Fruit fly (Drosophila melanogaster) whole organism, prepupa: ENCODE data around the gene drn.

Source experiments
- Blimp-1 ChIP-seq: fragments of 200-800 bp; sonication (Bioruptor generic); optimal IDR thresholded peaks from 3 replicates; lab custom pipeline; 2017; ENCODE audit warnings: missing biosample characterization, missing genetic modification characterization, mild to moderate bottlenecking, moderate library complexity, missing genetic modification reagents
- CG10631 ChIP-seq: fragments of 200-800 bp; sonication (Bioruptor generic); optimal IDR thresholded peaks from 2 replicates; lab custom pipeline; 2016; ENCODE audit warnings: missing biosample characterization, missing genetic modification characterization
- CG11902 ChIP-seq: fragments of 200-800 bp; sonication (Bioruptor generic); optimal IDR thresholded peaks from 3 replicates; lab custom pipeline; 2016; ENCODE audit warnings: missing biosample characterization, missing genetic modification characterization
- CG15336 ChIP-seq: fragments of 200-800 bp; sonication (Bioruptor generic); IDR thresholded peaks from 2 replicates; pipeline ENCODE4 v1.3.6; 2022; ENCODE audit warnings: missing biosample characterization, missing genetic modification characterization
- CG1621 ChIP-seq: fragments of 200-800 bp; sonication (Bioruptor generic); optimal IDR thresholded peaks from 3 replicates; lab custom pipeline; 2018; ENCODE audit warnings: missing biosample characterization, mild to moderate bottlenecking, missing genetic modification characterization
- CG16779 ChIP-seq: fragments of 200-800 bp; sonication (Bioruptor generic); optimal IDR thresholded peaks from 3 replicates; lab custom pipeline; 2017; ENCODE audit warnings: missing biosample characterization, mild to moderate bottlenecking, missing genetic modification characterization
- CG3032 ChIP-seq: fragments of 200-800 bp; optimal IDR thresholded peaks from 2 replicates; lab custom pipeline; 2019; ENCODE audit warnings: missing biosample characterization, mild to moderate bottlenecking, missing genetic modification characterization, moderate library complexity
- CG31627 ChIP-seq: fragments of 200-800 bp; sonication (Bioruptor generic); optimal IDR thresholded peaks from 3 replicates; lab custom pipeline; 2016; ENCODE audit warnings: missing biosample characterization, missing genetic modification characterization
- CG32006 ChIP-seq: fragments of 200-800 bp; sonication (Bioruptor generic); optimal IDR thresholded peaks from 3 replicates; lab custom pipeline; 2017; ENCODE audit warnings: missing biosample characterization, mild to moderate bottlenecking, missing genetic modification characterization
- CG3919 ChIP-seq: fragments of 200-800 bp; sonication (Bioruptor generic); optimal IDR thresholded peaks from 3 replicates; lab custom pipeline; 2016; ENCODE audit warnings: missing biosample characterization, missing genetic modification characterization
- CG4318 ChIP-seq: fragments of 200-800 bp; sonication (Bioruptor generic); optimal IDR thresholded peaks from 3 replicates; lab custom pipeline; 2017; ENCODE audit warnings: missing biosample characterization, mild to moderate bottlenecking, missing genetic modification characterization
- CG6276 ChIP-seq: fragments of 200-800 bp; sonication (Bioruptor generic); optimal IDR thresholded peaks from 2 replicates; lab custom pipeline; 2017; ENCODE audit warnings: missing biosample characterization, mild to moderate bottlenecking, missing genetic modification characterization
- CG6792 ChIP-seq: fragments of 200-800 bp; sonication (Bioruptor generic); optimal IDR thresholded peaks from 3 replicates; lab custom pipeline; 2016; ENCODE audit warnings: missing biosample characterization, missing genetic modification characterization
- CG6854 ChIP-seq: fragments of 200-800 bp; sonication (Bioruptor generic); optimal IDR thresholded peaks from 2 replicates; lab custom pipeline; 2017; ENCODE audit warnings: missing biosample characterization, mild to moderate bottlenecking, missing genetic modification characterization
- CG8632 ChIP-seq: fragments of 200-800 bp; sonication (Bioruptor generic); optimal IDR thresholded peaks from 3 replicates; lab custom pipeline; 2016; ENCODE audit warnings: missing biosample characterization, missing genetic modification characterization
- CG9139 ChIP-seq: fragments of 200-800 bp; sonication (Bioruptor generic); optimal IDR thresholded peaks from 3 replicates; lab custom pipeline; 2017; ENCODE audit warnings: missing biosample characterization, mild to moderate bottlenecking, missing genetic modification characterization
- Eip75B ChIP-seq: fragments of 200-800 bp; sonication (Bioruptor generic); optimal IDR thresholded peaks from 3 replicates; lab custom pipeline; 2016; ENCODE audit warnings: missing biosample characterization, missing genetic modification characterization
- Eip78C ChIP-seq: fragments of 200-800 bp; sonication (Bioruptor generic); peaks from one replicate; lab custom pipeline; 2016; ENCODE audit warnings: missing biosample characterization, missing genetic modification characterization
- Eip93F ChIP-seq: fragments of 200-800 bp; sonication (Bioruptor generic); optimal IDR thresholded peaks from 2 replicates; lab custom pipeline; 2016; ENCODE audit warnings: missing biosample characterization, mild to moderate bottlenecking, missing genetic modification characterization
- Ets21C ChIP-seq: fragments of 200-800 bp; sonication (Bioruptor generic); optimal IDR thresholded peaks from 3 replicates; lab custom pipeline; 2016; ENCODE audit warnings: missing biosample characterization, missing genetic modification characterization
- Ets96B ChIP-seq: fragments of 200-800 bp; optimal IDR thresholded peaks from 2 replicates; lab custom pipeline; 2019; ENCODE audit warnings: missing biosample characterization, mild to moderate bottlenecking, missing genetic modification characterization, moderate library complexity
- Gug ChIP-seq: fragments of 200-800 bp; sonication (Bioruptor generic); IDR thresholded peaks from 2 replicates; pipeline ENCODE4 v1.3.6; 2022; ENCODE audit warnings: missing biosample characterization, missing genetic modification characterization
- Hr4 ChIP-seq: fragments of 200-800 bp; sonication (Bioruptor generic); optimal IDR thresholded peaks from 3 replicates; lab custom pipeline; 2016; ENCODE audit warnings: missing biosample characterization, missing genetic modification characterization
- Lpt ChIP-seq: fragments of 200-800 bp; sonication (Bioruptor generic); optimal IDR thresholded peaks from 3 replicates; lab custom pipeline; 2016; ENCODE audit warnings: missing biosample characterization, missing genetic modification characterization
- Smox ChIP-seq: fragments of 200-800 bp; sonication (Bioruptor generic); optimal IDR thresholded peaks from 3 replicates; lab custom pipeline; 2016; ENCODE audit warnings: missing biosample characterization, missing genetic modification characterization
- Sox102F ChIP-seq: fragments of 200-800 bp; sonication (Bioruptor generic); optimal IDR thresholded peaks from 2 replicates; lab custom pipeline; 2016; ENCODE audit warnings: missing biosample characterization, mild to moderate bottlenecking, missing genetic modification characterization
- Sox15 ChIP-seq: fragments of 200-800 bp; sonication (Bioruptor generic); optimal IDR thresholded peaks from 3 replicates; lab custom pipeline; 2016; ENCODE audit warnings: missing biosample characterization, missing genetic modification characterization
- dac ChIP-seq: fragments of 200-800 bp; sonication (Bioruptor generic); optimal IDR thresholded peaks from 2 replicates; lab custom pipeline; 2017; ENCODE audit warnings: missing biosample characterization, mild to moderate bottlenecking, missing genetic modification characterization
- dsx ChIP-seq: fragments of 200-800 bp; optimal IDR thresholded peaks from 3 replicates; lab custom pipeline; 2019; ENCODE audit warnings: missing biosample characterization, mild to moderate bottlenecking, missing genetic modification characterization, moderate library complexity; ENCODE audit not compliant: poor library complexity, severe bottlenecking
- fkh ChIP-seq: fragments of 200-800 bp; sonication (Bioruptor generic); optimal IDR thresholded peaks from 3 replicates; lab custom pipeline; 2017; ENCODE audit warnings: missing biosample characterization, mild to moderate bottlenecking, missing genetic modification characterization, moderate library complexity
- lz ChIP-seq: fragments of 200-800 bp; sonication (Bioruptor generic); optimal IDR thresholded peaks from 3 replicates; lab custom pipeline; 2016; ENCODE audit warnings: missing biosample characterization, missing genetic modification characterization
- spab ChIP-seq: fragments of 200-800 bp; sonication (Bioruptor generic); optimal IDR thresholded peaks from 2 replicates; lab custom pipeline; 2017; ENCODE audit warnings: missing biosample characterization, mild to moderate bottlenecking, missing genetic modification characterization, missing genetic modification reagents
- ss ChIP-seq, 2 experiments: fragments of 200-800 bp; sonication (Bioruptor generic); optimal IDR thresholded peaks; 2 replicates in 1 of 2; 3 replicates in 1 of 2; lab custom pipeline; 2017 to 2018; ENCODE audit warnings: mild to moderate bottlenecking in 2 of 2, missing biosample characterization in 2 of 2, missing genetic modification characterization in 2 of 2, moderate library complexity in 1 of 2
- topi ChIP-seq: fragments of 200-800 bp; sonication (Bioruptor generic); optimal IDR thresholded peaks from 3 replicates; lab custom pipeline; 2016; ENCODE audit warnings: missing biosample characterization, missing genetic modification characterization
- vri ChIP-seq: fragments of 200-800 bp; sonication (Bioruptor generic); optimal IDR thresholded peaks from 3 replicates; lab custom pipeline; 2016; ENCODE audit warnings: missing biosample characterization, mild to moderate bottlenecking, missing genetic modification characterization

The drn gene

DNA sequence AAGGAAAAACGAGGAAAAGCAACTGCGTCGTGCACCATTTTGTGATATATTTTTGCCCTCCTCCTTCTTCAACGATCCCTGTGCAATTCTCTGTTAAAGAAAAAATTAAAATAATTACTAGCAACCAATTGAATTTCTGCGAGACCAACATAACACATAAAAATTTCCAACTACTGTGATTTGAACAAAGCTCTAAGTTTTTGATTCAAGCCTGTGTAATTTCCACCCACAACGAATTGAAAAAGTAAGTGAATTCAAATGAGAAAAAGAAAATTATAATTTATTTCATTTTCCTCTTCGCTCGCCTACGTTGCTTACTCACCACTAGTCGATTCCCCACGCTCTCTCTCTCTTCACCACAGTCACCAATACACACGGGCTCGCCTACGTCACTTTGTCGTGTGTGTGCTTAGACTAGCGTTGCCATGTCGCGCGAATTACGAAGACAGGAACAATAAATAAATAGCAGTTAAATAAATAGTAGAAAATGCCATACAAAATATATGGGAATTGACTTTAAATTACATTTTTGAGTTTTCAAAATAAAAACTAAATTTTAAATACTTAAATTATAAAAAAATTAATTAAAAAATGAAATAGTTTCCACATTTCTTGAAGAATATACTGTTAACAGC, 2.3 kb downstream of the drn start (continued):
- TF ChIP-seq CG1621 (tag; lab: Kevin White, UChicago) (no peak), CG9139 (peak; percentile 45), Lpt (GFP tag; lab: Kevin White, UChicago) (no peak), Ets96B (tag; lab: Kevin White, UChicago) (peak; percentile 13), Gug (GFP tag; lab: Robert Waterston, UW) (no peak), spab (GFP tag; lab: Kevin White, UChicago) (peak; percentile 6), CG11902 (GFP tag; lab: Kevin White, UChicago) (no peak), lz (GFP tag; lab: Kevin White, UChicago) (peak; percentile 13), ss (GFP tag; optimal IDR thresholded peaks at IDR 0.05; lab: Kevin White, UChicago) (peak in 1 of 2 experiments; percentile 52), CG6792 (peak; percentile 3), CG32006 (GFP tag; lab: Kevin White, UChicago) (no peak), fkh (GFP tag; lab: Kevin White, UChicago) (peak; percentile 92), vri (GFP tag; lab: Kevin White, UChicago) (peak; percentile 57), CG16779 (peak; percentile 32), Hr4 (GFP tag; lab: Kevin White, UChicago) (peak; percentile 17), Eip75B (GFP tag; lab: Kevin White, UChicago) (peak; percentile 0), CG6854 (GFP tag; lab: Kevin White, UChicago) (peak; percentile 49), CG3919 (GFP tag; lab: Kevin White, UChicago) (peak; percentile 23), CG10631 (no peak), CG15336 (GFP tag; lab: Robert Waterston, UW) (peak; percentile 35; the same call in 1 of the 2 replicates), dsx (peak; percentile 46), CG4318 (GFP tag; lab: Kevin White, UChicago) (no peak), Sox15 (GFP tag; lab: Kevin White, UChicago) (no peak)

DNA sequence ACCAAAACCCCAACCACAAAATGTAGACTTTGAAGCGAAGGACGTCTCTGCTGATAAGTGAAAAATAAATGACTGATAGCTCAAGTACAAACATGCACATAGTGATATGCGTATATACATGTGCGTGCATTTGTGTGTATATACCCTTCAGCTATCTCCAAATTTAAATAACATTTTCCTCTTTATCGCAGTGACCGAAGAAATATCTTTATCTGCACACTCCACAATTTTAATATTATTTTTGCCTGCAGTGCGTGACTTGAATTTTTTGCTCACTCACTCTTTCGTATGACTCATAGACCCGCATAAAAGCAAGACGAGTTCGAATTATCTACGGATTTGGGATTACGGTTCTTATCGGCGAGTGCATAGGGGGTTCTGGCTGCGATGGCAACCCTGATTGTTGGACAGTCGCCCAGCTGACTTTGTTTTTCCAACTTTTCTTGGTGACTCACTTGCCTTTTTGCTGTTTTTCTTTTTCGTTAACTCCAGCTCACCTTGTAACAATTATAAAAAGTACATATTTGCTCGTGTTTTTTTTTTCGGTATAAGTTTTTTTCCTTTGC, 3.1 kb downstream of the drn start:
- no peak for TF ChIP-seq CG3032 (tag; lab: Kevin White, UChicago)
- TF ChIP-seq Eip78C, result peak; percentile 58
- TF ChIP-seq Ets96B (tag; lab: Kevin White, UChicago), result no peak
- TF ChIP-seq CG31627 (GFP tag; lab: Kevin White, UChicago), result no peak
- peak in 1 of 2 experiments; percentile 22 for TF ChIP-seq ss (GFP tag; optimal IDR thresholded peaks at IDR 0.05; lab: Kevin White, UChicago)

dm6 chr3R:9343645-9344044, 3.6 kb downstream of the drn start:
- TF ChIP-seq ss (GFP tag; optimal IDR thresholded peaks at IDR 0.05; lab: Kevin White, UChicago) (no peak), CG11902 (GFP tag; lab: Kevin White, UChicago) (no peak), Smox (no peak), Sox102F (no peak), dsx (no peak), CG8632 (no peak), CG6276 (no peak), Ets21C (GFP tag; lab: Kevin White, UChicago) (no peak), Blimp-1 (GFP tag; lab: Kevin White, UChicago) (no peak), dac (GFP tag; lab: Kevin White, UChicago) (no peak), topi (no peak), CG31627 (GFP tag; lab: Kevin White, UChicago) (no peak), Eip93F (GFP tag; lab: Kevin White, UChicago) (no peak)
